Fruit fly (Drosophila melanogaster) whole organism, prepupa: ENCODE data around the gene Rab8.

Source experiments
- CG10669 ChIP-seq: fragments of 200-800 bp; sonication (Bioruptor generic); optimal IDR thresholded peaks from 3 replicates; lab custom pipeline; 2018; ENCODE audit warnings: missing biosample characterization, mild to moderate bottlenecking, missing genetic modification characterization, moderate library complexity
- CG11294 ChIP-seq: fragments of 200-800 bp; sonication (Bioruptor generic); IDR thresholded peaks from 2 replicates; pipeline ENCODE4 v1.3.6; 2022; ENCODE audit warnings: missing biosample characterization, missing genetic modification characterization
- CG11902 ChIP-seq: fragments of 200-800 bp; sonication (Bioruptor generic); optimal IDR thresholded peaks from 3 replicates; lab custom pipeline; 2016; ENCODE audit warnings: missing biosample characterization, missing genetic modification characterization
- CG15336 ChIP-seq: fragments of 200-800 bp; sonication (Bioruptor generic); IDR thresholded peaks from 2 replicates; pipeline ENCODE4 v1.3.6; 2022; ENCODE audit warnings: missing biosample characterization, missing genetic modification characterization
- CG16779 ChIP-seq: fragments of 200-800 bp; sonication (Bioruptor generic); optimal IDR thresholded peaks from 3 replicates; lab custom pipeline; 2017; ENCODE audit warnings: missing biosample characterization, mild to moderate bottlenecking, missing genetic modification characterization
- CG3032 ChIP-seq: fragments of 200-800 bp; optimal IDR thresholded peaks from 2 replicates; lab custom pipeline; 2019; ENCODE audit warnings: missing biosample characterization, mild to moderate bottlenecking, missing genetic modification characterization, moderate library complexity
- CG31627 ChIP-seq: fragments of 200-800 bp; sonication (Bioruptor generic); optimal IDR thresholded peaks from 3 replicates; lab custom pipeline; 2016; ENCODE audit warnings: missing biosample characterization, missing genetic modification characterization
- CG34406 ChIP-seq: fragments of 200-800 bp; sonication (Bioruptor generic); optimal IDR thresholded peaks from 3 replicates; lab custom pipeline; 2016; ENCODE audit warnings: missing biosample characterization, missing genetic modification characterization
- CG3919 ChIP-seq: fragments of 200-800 bp; sonication (Bioruptor generic); optimal IDR thresholded peaks from 3 replicates; lab custom pipeline; 2016; ENCODE audit warnings: missing biosample characterization, missing genetic modification characterization
- CG6276 ChIP-seq: fragments of 200-800 bp; sonication (Bioruptor generic); optimal IDR thresholded peaks from 2 replicates; lab custom pipeline; 2017; ENCODE audit warnings: missing biosample characterization, mild to moderate bottlenecking, missing genetic modification characterization
- CG6792 ChIP-seq: fragments of 200-800 bp; sonication (Bioruptor generic); optimal IDR thresholded peaks from 3 replicates; lab custom pipeline; 2016; ENCODE audit warnings: missing biosample characterization, missing genetic modification characterization
- CG6854 ChIP-seq: fragments of 200-800 bp; sonication (Bioruptor generic); optimal IDR thresholded peaks from 2 replicates; lab custom pipeline; 2017; ENCODE audit warnings: missing biosample characterization, mild to moderate bottlenecking, missing genetic modification characterization
- CG7368 ChIP-seq: fragments of 200-800 bp; sonication (Bioruptor generic); optimal IDR thresholded peaks from 3 replicates; lab custom pipeline; 2016; ENCODE audit warnings: missing biosample characterization, missing genetic modification characterization
- CG8119 ChIP-seq: fragments of 200-800 bp; sonication (Bioruptor generic); IDR thresholded peaks from 3 replicates; pipeline ENCODE4 v1.3.6; 2022; ENCODE audit warnings: missing biosample characterization, missing genetic modification characterization
- CG8319 ChIP-seq: fragments of 200-800 bp; sonication (Bioruptor generic); optimal IDR thresholded peaks from 3 replicates; lab custom pipeline; 2016; ENCODE audit warnings: missing biosample characterization, missing genetic modification characterization
- CG8632 ChIP-seq: fragments of 200-800 bp; sonication (Bioruptor generic); optimal IDR thresholded peaks from 3 replicates; lab custom pipeline; 2016; ENCODE audit warnings: missing biosample characterization, missing genetic modification characterization
- CG9139 ChIP-seq: fragments of 200-800 bp; sonication (Bioruptor generic); optimal IDR thresholded peaks from 3 replicates; lab custom pipeline; 2017; ENCODE audit warnings: missing biosample characterization, mild to moderate bottlenecking, missing genetic modification characterization
- Eip75B ChIP-seq: fragments of 200-800 bp; sonication (Bioruptor generic); optimal IDR thresholded peaks from 3 replicates; lab custom pipeline; 2016; ENCODE audit warnings: missing biosample characterization, missing genetic modification characterization
- Eip78C ChIP-seq: fragments of 200-800 bp; sonication (Bioruptor generic); peaks from one replicate; lab custom pipeline; 2016; ENCODE audit warnings: missing biosample characterization, missing genetic modification characterization
- Eip93F ChIP-seq: fragments of 200-800 bp; sonication (Bioruptor generic); optimal IDR thresholded peaks from 2 replicates; lab custom pipeline; 2016; ENCODE audit warnings: missing biosample characterization, mild to moderate bottlenecking, missing genetic modification characterization
- Ets21C ChIP-seq: fragments of 200-800 bp; sonication (Bioruptor generic); optimal IDR thresholded peaks from 3 replicates; lab custom pipeline; 2016; ENCODE audit warnings: missing biosample characterization, missing genetic modification characterization
- Ets96B ChIP-seq: fragments of 200-800 bp; optimal IDR thresholded peaks from 2 replicates; lab custom pipeline; 2019; ENCODE audit warnings: missing biosample characterization, mild to moderate bottlenecking, missing genetic modification characterization, moderate library complexity
- Gug ChIP-seq: fragments of 200-800 bp; sonication (Bioruptor generic); IDR thresholded peaks from 2 replicates; pipeline ENCODE4 v1.3.6; 2022; ENCODE audit warnings: missing biosample characterization, missing genetic modification characterization
- Lpt ChIP-seq: fragments of 200-800 bp; sonication (Bioruptor generic); optimal IDR thresholded peaks from 3 replicates; lab custom pipeline; 2016; ENCODE audit warnings: missing biosample characterization, missing genetic modification characterization
- Met ChIP-seq: fragments of 200-800 bp; sonication (Bioruptor generic); optimal IDR thresholded peaks from 3 replicates; lab custom pipeline; 2016; ENCODE audit warnings: missing biosample characterization, missing genetic modification characterization
- OdsH ChIP-seq: fragments of 200-800 bp; sonication (Bioruptor generic); optimal IDR thresholded peaks from 3 replicates; lab custom pipeline; 2016; ENCODE audit warnings: missing biosample characterization, missing genetic modification characterization
- Smox ChIP-seq: fragments of 200-800 bp; sonication (Bioruptor generic); optimal IDR thresholded peaks from 3 replicates; lab custom pipeline; 2016; ENCODE audit warnings: missing biosample characterization, missing genetic modification characterization
- Sox102F ChIP-seq: fragments of 200-800 bp; sonication (Bioruptor generic); optimal IDR thresholded peaks from 2 replicates; lab custom pipeline; 2016; ENCODE audit warnings: missing biosample characterization, mild to moderate bottlenecking, missing genetic modification characterization
- Sox14 ChIP-seq: fragments of 200-800 bp; sonication (Bioruptor generic); optimal IDR thresholded peaks from 3 replicates; lab custom pipeline; 2016; ENCODE audit warnings: missing biosample characterization, missing genetic modification characterization
- Sox15 ChIP-seq: fragments of 200-800 bp; sonication (Bioruptor generic); optimal IDR thresholded peaks from 3 replicates; lab custom pipeline; 2016; ENCODE audit warnings: missing biosample characterization, missing genetic modification characterization
- achi ChIP-seq: fragments of 200-800 bp; sonication (Bioruptor generic); optimal IDR thresholded peaks from 3 replicates; lab custom pipeline; 2016; ENCODE audit warnings: missing biosample characterization, missing genetic modification characterization
- esn ChIP-seq: fragments of 200-800 bp; sonication (Bioruptor generic); optimal IDR thresholded peaks from 2 replicates; lab custom pipeline; 2016; ENCODE audit warnings: missing biosample characterization, mild to moderate bottlenecking, missing genetic modification characterization, moderate library complexity
- fd59A ChIP-seq: fragments of 200-800 bp; sonication (Bioruptor generic); optimal IDR thresholded peaks from 2 replicates; lab custom pipeline; 2017; ENCODE audit warnings: missing biosample characterization, mild to moderate bottlenecking, missing genetic modification characterization, missing genetic modification reagents
- pdm3 ChIP-seq: fragments of 200-800 bp; sonication (Bioruptor generic); optimal IDR thresholded peaks from 3 replicates; lab custom pipeline; 2016; ENCODE audit warnings: missing biosample characterization, missing genetic modification characterization
- salr ChIP-seq, 2 experiments: fragments of 200-800 bp; sonication (Bioruptor generic); optimal IDR thresholded peaks; 3 replicates each; lab custom pipeline; 2016 to 2018; ENCODE audit warnings: missing biosample characterization in 2 of 2, missing genetic modification characterization in 2 of 2, mild to moderate bottlenecking in 1 of 2
- ss ChIP-seq, 2 experiments: fragments of 200-800 bp; sonication (Bioruptor generic); optimal IDR thresholded peaks; 2 replicates in 1 of 2; 3 replicates in 1 of 2; lab custom pipeline; 2017 to 2018; ENCODE audit warnings: mild to moderate bottlenecking in 2 of 2, missing biosample characterization in 2 of 2, missing genetic modification characterization in 2 of 2, moderate library complexity in 1 of 2
- vri ChIP-seq: fragments of 200-800 bp; sonication (Bioruptor generic); optimal IDR thresholded peaks from 3 replicates; lab custom pipeline; 2016; ENCODE audit warnings: missing biosample characterization, mild to moderate bottlenecking, missing genetic modification characterization

Rab8 gene

DNA sequence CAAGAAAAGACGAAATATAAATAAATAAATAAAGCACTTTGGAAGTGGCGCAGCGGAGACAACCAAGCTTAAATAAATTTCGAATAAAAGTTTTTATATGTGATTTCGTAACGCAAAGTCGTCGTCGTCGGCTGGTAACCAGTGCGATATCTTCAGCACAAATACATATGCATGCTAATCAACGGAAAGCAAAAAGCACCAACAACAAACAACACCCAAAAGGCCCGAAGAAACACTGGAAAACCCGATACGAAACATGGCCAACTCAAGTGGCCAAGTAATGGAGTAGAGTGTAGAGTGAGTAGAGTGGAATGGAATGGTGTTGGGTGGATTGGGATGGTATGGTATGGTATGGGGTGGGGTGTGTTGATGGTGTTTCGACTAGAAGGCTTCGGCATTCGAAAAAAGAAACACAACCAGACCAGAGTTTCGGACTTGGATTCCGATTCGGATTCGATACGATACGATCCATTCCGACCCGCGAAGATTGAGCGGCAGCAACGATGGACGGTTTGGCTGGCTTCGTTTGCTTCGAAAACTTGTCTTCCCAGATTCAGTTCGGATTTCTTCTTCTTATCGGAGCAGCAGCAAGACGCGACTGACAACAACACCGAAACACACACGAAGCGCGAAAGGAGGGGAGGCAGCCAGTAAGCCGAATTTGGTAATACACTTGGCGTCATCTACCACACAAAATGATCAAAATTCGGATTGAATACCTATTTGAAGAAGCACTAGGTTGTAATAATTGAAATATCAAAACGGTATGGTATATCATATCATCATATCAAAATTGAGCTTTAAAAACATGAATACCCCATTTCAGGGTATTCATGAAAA lies 31.9 kb upstream of the Rab8 start (continued):
- TF ChIP-seq Gug (GFP tag; lab: Robert Waterston, UW) (peak; percentile 93), CG11902 (GFP tag; lab: Kevin White, UChicago) (peak; percentile 95), ss (GFP tag; optimal IDR thresholded peaks at IDR 0.05; lab: Kevin White, UChicago) (peak; percentile 97 to 98), CG3919 (GFP tag; lab: Kevin White, UChicago) (peak; percentile 99), CG6276 (peak; percentile 96), Sox14 (GFP tag; lab: Kevin White, UChicago) (peak; percentile 99), Ets96B (tag; lab: Kevin White, UChicago) (peak; percentile 98), CG6792 (GFP tag; lab: Kevin White, UChicago) (peak; percentile 99), CG9139 (GFP tag; lab: Kevin White, UChicago) (peak; percentile 89), CG8119 (peak; percentile 98), CG8632 (peak; percentile 98), pdm3 (GFP tag; lab: Kevin White, UChicago) (peak; percentile 99), CG34406 (peak; percentile 98), Eip78C (peak; percentile 100), esn (peak; percentile 99), Smox (GFP tag; lab: Kevin White, UChicago) (peak; percentile 98), OdsH (GFP tag; lab: Kevin White, UChicago) (peak; percentile 99), CG11294 (peak; percentile 93), Sox15 (GFP tag; lab: Kevin White, UChicago) (peak; percentile 98), CG31627 (GFP tag; lab: Kevin White, UChicago) (peak; percentile 99), Eip75B (GFP tag; lab: Kevin White, UChicago) (peak; percentile 97), Met (GFP tag; lab: Kevin White, UChicago) (peak; percentile 99), CG3032 (peak; percentile 97)
- TF ChIP-seq, all 60 proteins: peak for 60

dm6 chr3L:19901486-19902255 lies 30.8 kb upstream of the Rab8 start:
- TF ChIP-seq Ets21C (GFP tag; lab: Kevin White, UChicago) (no peak), CG7368 (GFP tag; lab: Kevin White, UChicago) (no peak), Smox (GFP tag; lab: Kevin White, UChicago) (no peak), CG6854 (GFP tag; lab: Kevin White, UChicago) (no peak), CG10669 (no peak), CG3919 (GFP tag; lab: Kevin White, UChicago) (no peak), CG8319 (GFP tag; lab: Kevin White, UChicago) (no peak), CG16779 (tag; lab: Kevin White, UChicago) (no peak), Sox15 (GFP tag; lab: Kevin White, UChicago) (no peak), CG15336 (GFP tag; lab: Robert Waterston, UW) (no peak), achi (no peak), CG6276 (no peak), Gug (GFP tag; lab: Robert Waterston, UW) (no peak), salr (GFP tag; optimal IDR thresholded peaks at IDR 0.05; lab: Kevin White, UChicago) (no peak), CG3032 (no peak), Eip93F (GFP tag; lab: Kevin White, UChicago) (peak; percentile 80), CG11294 (no peak), Lpt (GFP tag; lab: Kevin White, UChicago) (no peak), CG6792 (GFP tag; lab: Kevin White, UChicago) (no peak), Ets96B (tag; lab: Kevin White, UChicago) (no peak), fd59A (GFP tag; lab: Kevin White, UChicago) (no peak), Sox102F (GFP tag; lab: Kevin White, UChicago) (no peak), Eip78C (peak; percentile 36), vri (GFP tag; lab: Kevin White, UChicago) (peak; percentile 98)
- TF ChIP-seq, all 60 proteins: peak for 3
